Fruit fly (Drosophila melanogaster): ENCODE data around the gene CG17726.

Gene CG17726

DNA sequence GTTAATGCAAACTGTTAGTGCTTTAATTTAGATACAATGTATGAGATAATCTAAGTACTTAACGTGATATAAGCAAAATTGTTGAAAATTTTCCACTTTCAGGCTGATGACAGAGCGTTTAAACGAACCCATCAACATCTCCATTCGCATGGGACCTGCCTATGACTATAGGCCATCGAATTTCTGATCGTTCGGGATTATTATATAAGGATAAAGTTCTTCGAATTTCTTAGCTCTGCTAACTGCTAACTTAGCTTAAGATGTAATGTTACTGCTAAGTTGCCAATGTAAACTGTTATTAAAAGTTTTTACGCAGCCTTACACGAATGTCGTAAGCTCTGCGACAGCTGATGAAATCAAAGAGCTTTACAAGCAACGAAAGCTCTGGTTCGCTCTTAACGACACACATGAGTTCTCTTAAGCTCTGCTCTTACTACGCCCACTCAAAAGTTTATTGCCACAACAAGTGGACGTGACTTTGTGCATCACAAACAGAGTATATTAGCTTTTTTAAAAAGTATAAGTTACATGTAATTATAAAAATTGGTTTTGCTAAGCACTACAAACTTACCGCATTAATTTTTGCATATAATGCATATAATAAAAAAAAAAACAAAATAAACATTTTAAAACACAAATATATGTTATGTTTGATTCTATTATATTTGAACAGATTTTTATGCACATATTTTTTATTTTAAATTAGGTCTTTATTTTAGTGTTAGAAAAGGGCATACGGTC is 29.7 kb upstream of the CG17726 start (continued):
- TF ChIP-seq CG34224 (GFP tag; IDR thresholded peaks at IDR 0.05; ENCODE audit: partially characterized antibody) = no peak
- TF ChIP-seq dmrt99B (tag; optimal IDR thresholded peaks at IDR 0.05) = peak; percentile 100
- no peak for TF ChIP-seq Scr (GFP tag; IDR thresholded peaks at IDR 0.05; ENCODE audit: partially characterized antibody)
- TF ChIP-seq E2f1 (GFP tag; IDR thresholded peaks at IDR 0.05) = peak; percentile 98
- TF ChIP-seq CG17186 (GFP tag; optimal IDR thresholded peaks at IDR 0.05) = peak; percentile 80
- TF ChIP-seq H2.0 (GFP tag; IDR thresholded peaks at IDR 0.05) = peak; percentile 96
- peak; percentile 97 for TF ChIP-seq sens (GFP tag)
- TF ChIP-seq CG7271 (tag; optimal IDR thresholded peaks at IDR 0.05) = peak; percentile 85
- TF ChIP-seq CG7556 (GFP tag; optimal IDR thresholded peaks at IDR 0.05) = peak; percentile 100
- TF ChIP-seq Hr78 (GFP tag; optimal IDR thresholded peaks at IDR 0.05) = peak in 1 of 2 experiments; percentile 96
- peak; percentile 98 for TF ChIP-seq CG13894 (tag; optimal IDR thresholded peaks at IDR 0.05)
- TF ChIP-seq Ptx1 (GFP tag; IDR thresholded peaks at IDR 0.05) = peak; percentile 99
- peak; percentile 96 for TF ChIP-seq ken (GFP tag; IDR thresholded peaks at IDR 0.05)
- peak; percentile 98 for TF ChIP-seq CG6854 (GFP tag; optimal IDR thresholded peaks at IDR 0.05)
- TF ChIP-seq CG2875 (GFP tag; optimal IDR thresholded peaks at IDR 0.05) = peak; percentile 96
- TF ChIP-seq CrebB (tag; optimal IDR thresholded peaks at IDR 0.05) = peak; percentile 95
- peak; percentile 82 for TF ChIP-seq da (GFP tag; optimal IDR thresholded peaks at IDR 0.05)
- peak; percentile 98 for TF ChIP-seq Six4 (GFP tag; optimal IDR thresholded peaks at IDR 0.05)
- TF ChIP-seq fd3F (GFP tag; optimal IDR thresholded peaks at IDR 0.05) = peak; percentile 98
- peak; percentile 98 for TF ChIP-seq Rfx (GFP tag; IDR thresholded peaks at IDR 0.05)
- peak; percentile 86 for TF ChIP-seq chm (GFP tag; IDR thresholded peaks at IDR 0.05)
- TF ChIP-seq Nf-YA (GFP tag; IDR thresholded peaks at IDR 0.05) = peak; percentile 96
- TF ChIP-seq tx (GFP tag; optimal IDR thresholded peaks at IDR 0.05) = peak; percentile 81
- TF ChIP-seq CG12744 (GFP tag; optimal IDR thresholded peaks at IDR 0.05) = peak; percentile 63
- TF ChIP-seq CG12155 (GFP tag; optimal IDR thresholded peaks at IDR 0.05) = peak; percentile 94
- TF ChIP-seq CG16779 (GFP tag; IDR thresholded peaks at IDR 0.05) = peak; percentile 91
- peak; percentile 96 to 97 for TF ChIP-seq dpn (GFP tag; optimal IDR thresholded peaks at IDR 0.05)
- TF ChIP-seq CG4404 (GFP tag; IDR thresholded peaks at IDR 0.05) = peak; percentile 97
- peak; percentile 83 for TF ChIP-seq corto (GFP tag; optimal IDR thresholded peaks at IDR 0.05)
- peak; percentile 99 for TF ChIP-seq phol (tag; optimal IDR thresholded peaks at IDR 0.05)
- peak; percentile 96 for TF ChIP-seq CG18262 (tag; optimal IDR thresholded peaks at IDR 0.05)
- TF ChIP-seq ATbp (GFP tag; optimal IDR thresholded peaks at IDR 0.05) = peak; percentile 97
- peak; percentile 99 for TF ChIP-seq CG12659 (GFP tag; optimal IDR thresholded peaks at IDR 0.05)
- peak; percentile 99 for TF ChIP-seq Hmr (GFP tag; optimal IDR thresholded peaks at IDR 0.05)
- peak; percentile 82 for TF ChIP-seq CG4707 (GFP tag; optimal IDR thresholded peaks at IDR 0.05)
- TF ChIP-seq CG10543 (GFP tag; optimal IDR thresholded peaks at IDR 0.05) = peak; percentile 97
- TF ChIP-seq Dp (GFP tag; optimal IDR thresholded peaks at IDR 0.05) = peak; percentile 23
- no peak for TF ChIP-seq pb (GFP tag; optimal IDR thresholded peaks at IDR 0.05)
- peak; percentile 4 for TF ChIP-seq pzg (GFP tag; optimal IDR thresholded peaks at IDR 0.05)
- no peak for TF ChIP-seq CG7745 (tag; optimal IDR thresholded peaks at IDR 0.05)
- peak; percentile 89 for TF ChIP-seq Nf-YB (GFP tag; optimal IDR thresholded peaks at IDR 0.05)
- peak; percentile 97 for TF ChIP-seq Awh (GFP tag; IDR thresholded peaks at IDR 0.05)
- TF ChIP-seq tll (GFP tag; optimal IDR thresholded peaks at IDR 0.05) = peak in 1 of 2 experiments; percentile 81
- peak; percentile 97 for TF ChIP-seq CG2712 (tag; optimal IDR thresholded peaks at IDR 0.05)
- peak; percentile 90 for TF ChIP-seq CG15696 (tag; optimal IDR thresholded peaks at IDR 0.05)
- peak; percentile 97 for TF ChIP-seq gcm (GFP tag; optimal IDR thresholded peaks at IDR 0.05)
- peak; percentile 94 for TF ChIP-seq CG3838 (GFP tag; optimal IDR thresholded peaks at IDR 0.05)
- peak; percentile 80 for TF ChIP-seq Bdp1 (GFP tag; optimal IDR thresholded peaks at IDR 0.05)

Measured in whole organism, embryonic.